Worm (Caenorhabditis elegans) whole organism, mixed stage, embryonic: ENCODE data around the gene sdpn-1.

Experiments used
- M03D4.4 ChIP-seq: sonication (generic microtip); optimal IDR thresholded peaks from 2 replicates; lab custom pipeline; 2017; ENCODE audit warnings: mild to moderate bottlenecking, missing genetic modification characterization, missing compliant biosample characterization
- bed-3 ChIP-seq: fragments of 200-800 bp; sonication (Bioruptor generic); optimal IDR thresholded peaks from 3 replicates; lab custom pipeline; 2018; ENCODE audit warnings: mild to moderate bottlenecking, missing genetic modification characterization, moderate library complexity, missing compliant biosample characterization
- ceh-39 ChIP-seq: fragments of 150-350 bp; optimal IDR thresholded peaks from 2 replicates; lab custom pipeline; 2014; ENCODE audit warnings: missing biosample characterization, missing genetic modification characterization
- ceh-43 ChIP-seq: fragments of 200-800 bp; sonication (Bioruptor generic); optimal IDR thresholded peaks from 2 replicates; lab custom pipeline; 2018; ENCODE audit warnings: mild to moderate bottlenecking, missing genetic modification characterization, moderate library complexity, missing compliant biosample characterization
- ceh-83 ChIP-seq: fragments of 200-800 bp; sonication (Bioruptor generic); optimal IDR thresholded peaks from 2 replicates; lab custom pipeline; 2018; ENCODE audit warnings: mild to moderate bottlenecking, missing genetic modification characterization, missing compliant biosample characterization
- ces-1 ChIP-seq: fragments of 150-350 bp; optimal IDR thresholded peaks from 2 replicates; lab custom pipeline; 2014; ENCODE audit warnings: missing biosample characterization, missing genetic modification reagents, missing genetic modification characterization
- cnd-1 ChIP-seq: fragments of 200-800 bp; sonication (Bioruptor generic); optimal IDR thresholded peaks from 2 replicates; lab custom pipeline; 2018; ENCODE audit warnings: mild to moderate bottlenecking, missing genetic modification characterization, missing compliant biosample characterization
- drap-1 ChIP-seq: fragments of 200-800 bp; sonication (Bioruptor generic); optimal IDR thresholded peaks from 3 replicates; lab custom pipeline; 2018; ENCODE audit warnings: mild to moderate bottlenecking, missing genetic modification characterization, missing compliant biosample characterization
- elt-1 ChIP-seq: sonication (generic microtip); optimal IDR thresholded peaks from 2 replicates; lab custom pipeline; 2017; ENCODE audit warnings: missing genetic modification characterization, mild to moderate bottlenecking, missing compliant biosample characterization, antibody characterized with exemption, moderate library complexity, borderline replicate concordance; ENCODE audit not compliant: insufficient read depth
- elt-3 ChIP-seq: fragments of 150-350 bp; optimal IDR thresholded peaks from 2 replicates; lab custom pipeline; 2014; ENCODE audit warnings: missing biosample characterization, missing genetic modification characterization
- flh-1 ChIP-seq: fragments of 200-800 bp; sonication (Bioruptor generic); optimal IDR thresholded peaks from 2 replicates; lab custom pipeline; 2018; ENCODE audit warnings: mild to moderate bottlenecking, missing genetic modification characterization, moderate library complexity, missing compliant biosample characterization
- hlh-1 ChIP-seq: fragments of 150-350 bp; optimal IDR thresholded peaks from 2 replicates; lab custom pipeline; 2014; ENCODE audit warnings: missing biosample characterization, missing genetic modification reagents, missing genetic modification characterization
- lin-13 ChIP-seq: fragments of 150-350 bp; optimal IDR thresholded peaks from 2 replicates; lab custom pipeline; 2014; ENCODE audit warnings: missing biosample characterization, missing genetic modification characterization
- lin-32 ChIP-seq: fragments of 200-800 bp; sonication (Bioruptor generic); optimal IDR thresholded peaks from 2 replicates; lab custom pipeline; 2018; ENCODE audit warnings: mild to moderate bottlenecking, missing genetic modification characterization, missing compliant biosample characterization
- lsy-2 ChIP-seq: fragments of 150-350 bp; optimal IDR thresholded peaks from 2 replicates; lab custom pipeline; 2014; ENCODE audit warnings: missing biosample characterization, missing genetic modification characterization
- mab-5 ChIP-seq: fragments of 150-350 bp; optimal IDR thresholded peaks from 2 replicates; lab custom pipeline; 2014; ENCODE audit warnings: missing biosample characterization, missing genetic modification characterization
- mep-1 ChIP-seq: fragments of 150-350 bp; optimal IDR thresholded peaks from 2 replicates; lab custom pipeline; 2017; ENCODE audit warnings: missing biosample characterization, missing genetic modification reagents, missing genetic modification characterization, inconsistent platforms
- mls-2 ChIP-seq: sonication (generic microtip); optimal IDR thresholded peaks from 2 replicates; lab custom pipeline; 2016; ENCODE audit warnings: mild to moderate bottlenecking, missing genetic modification characterization, moderate library complexity, missing compliant biosample characterization
- nhr-12 ChIP-seq: fragments of 150-350 bp; optimal IDR thresholded peaks from 2 replicates; lab custom pipeline; 2014; ENCODE audit warnings: missing biosample characterization, missing genetic modification characterization
- nhr-237 ChIP-seq: fragments of 150-350 bp; optimal IDR thresholded peaks from 2 replicates; lab custom pipeline; 2014; ENCODE audit warnings: missing biosample characterization, missing genetic modification characterization
- nhr-28 ChIP-seq: fragments of 150-350 bp; optimal IDR thresholded peaks from 2 replicates; lab custom pipeline; 2014; ENCODE audit warnings: missing biosample characterization, missing genetic modification characterization
- nhr-76 ChIP-seq: sonication (generic microtip); optimal IDR thresholded peaks from 2 replicates; lab custom pipeline; 2017; ENCODE audit warnings: missing biosample characterization, missing genetic modification characterization
- pha-4 ChIP-seq: fragments of 150-350 bp; optimal IDR thresholded peaks from 2 replicates; lab custom pipeline; 2018; ENCODE audit warnings: missing biosample characterization, missing genetic modification reagents, missing genetic modification characterization
- sem-2 ChIP-seq: fragments of 200-800 bp; sonication (Bioruptor generic); optimal IDR thresholded peaks from 2 replicates; lab custom pipeline; 2018; ENCODE audit warnings: mild to moderate bottlenecking, missing genetic modification characterization, missing compliant biosample characterization
- snpc-4 ChIP-seq: fragments of 150-350 bp; optimal IDR thresholded peaks from 2 replicates; lab custom pipeline; 2014; ENCODE audit warnings: missing biosample characterization, missing genetic modification characterization
- sptf-1 ChIP-seq: sonication (generic microtip); optimal IDR thresholded peaks from 2 replicates; lab custom pipeline; 2017; ENCODE audit warnings: mild to moderate bottlenecking, missing genetic modification characterization, moderate library complexity, missing compliant biosample characterization
- tbx-8 ChIP-seq: fragments of 200-800 bp; sonication (Bioruptor generic); optimal IDR thresholded peaks from 2 replicates; lab custom pipeline; 2018; ENCODE audit warnings: mild to moderate bottlenecking, missing genetic modification characterization, moderate library complexity, missing compliant biosample characterization
- unc-39 ChIP-seq: fragments of 150-350 bp; optimal IDR thresholded peaks from 2 replicates; lab custom pipeline; 2014; ENCODE audit warnings: missing biosample characterization, missing genetic modification characterization
- zip-8 ChIP-seq: fragments of 150-350 bp; optimal IDR thresholded peaks from 2 replicates; lab custom pipeline; 2014; ENCODE audit warnings: missing biosample characterization, missing genetic modification characterization
- ztf-11 ChIP-seq: fragments of 150-350 bp; optimal IDR thresholded peaks from 2 replicates; lab custom pipeline; 2014; ENCODE audit warnings: missing biosample characterization, missing genetic modification characterization

Gene sdpn-1

ce11 chrX:7989155-7989554 is 8.9 kb downstream of the sdpn-1 start:
- no peak for TF ChIP-seq tbx-8
- no peak for TF ChIP-seq elt-1 (tag; lab: Kevin White, UChicago)
- no peak for TF ChIP-seq snpc-4 (tag; lab: Kevin White, UChicago)
- TF ChIP-seq M03D4.4 (tag; lab: Kevin White, UChicago), result no peak
- TF ChIP-seq ztf-11, result no peak
- no peak for TF ChIP-seq nhr-28 (tag; lab: Kevin White, UChicago)
- no peak for TF ChIP-seq drap-1 (GFP tag; lab: Kevin White, UChicago)

- TF ChIP-seq nhr-76 (tag; lab: Kevin White, UChicago) (no peak), mep-1 (tag; lab: Kevin White, UChicago) (no peak), sptf-1 (tag; lab: Kevin White, UChicago) (no peak), ceh-39 (tag; lab: Kevin White, UChicago) (no peak), bed-3 (GFP tag; lab: Kevin White, UChicago) (no peak), lin-32 (GFP tag; lab: Kevin White, UChicago) (no peak), nhr-237 (tag; lab: Kevin White, UChicago) (no peak), zip-8 (tag; lab: Kevin White, UChicago) (no peak), lsy-2 (no peak)
Observed at ce11 chrX:7988457-7988856, 9.6 kb downstream of the sdpn-1 start.

- TF ChIP-seq zip-8 (tag; lab: Kevin White, UChicago) (no peak), sptf-1 (tag; lab: Kevin White, UChicago) (no peak), lsy-2 (no peak), nhr-12 (tag; lab: Kevin White, UChicago) (no peak), snpc-4 (tag; lab: Kevin White, UChicago) (no peak), nhr-76 (tag; lab: Kevin White, UChicago) (no peak), elt-1 (tag; lab: Kevin White, UChicago) (no peak), unc-39 (tag; lab: Kevin White, UChicago) (no peak), mab-5 (tag; lab: Kevin White, UChicago) (no peak), nhr-237 (tag; lab: Kevin White, UChicago) (no peak), lin-32 (GFP tag; lab: Kevin White, UChicago) (no peak), flh-1 (GFP tag; lab: Kevin White, UChicago) (no peak), cnd-1 (no peak), mls-2 (no peak), ces-1 (GFP tag; lab: Kevin White, UChicago) (no peak), ceh-43 (GFP tag; lab: Kevin White, UChicago) (no peak), tbx-8 (no peak), M03D4.4 (tag; lab: Kevin White, UChicago) (no peak)
Observed at ce11 chrX:7986892-7987291, 11.1 kb downstream of the sdpn-1 start.

ce11 chrX:7985495-7986029 is 12.5 kb downstream of the sdpn-1 start, which contains the start of gene F45E1.4:
Gene F45E1.4, plus strand, starts transcription at chrX:7985979.
- TF ChIP-seq elt-1 (tag; lab: Kevin White, UChicago), result no peak
- TF ChIP-seq tbx-8, result no peak
- no peak for TF ChIP-seq lsy-2

- TF ChIP-seq mab-5 (tag; lab: Kevin White, UChicago), result no peak
- no peak for TF ChIP-seq sem-2 (GFP tag; lab: Kevin White, UChicago)
- no peak for TF ChIP-seq pha-4 (tag; lab: Kevin White, UChicago)
- TF ChIP-seq elt-1 (tag; lab: Kevin White, UChicago), result no peak
- no peak for TF ChIP-seq elt-3 (tag; lab: Kevin White, UChicago)
- no peak for TF ChIP-seq ztf-11
- no peak for TF ChIP-seq sptf-1 (tag; lab: Kevin White, UChicago)
- no peak for TF ChIP-seq nhr-237 (tag; lab: Kevin White, UChicago)
- TF ChIP-seq ceh-83, result no peak
- TF ChIP-seq lsy-2, result no peak
- no peak for TF ChIP-seq mep-1 (tag; lab: Kevin White, UChicago)
- TF ChIP-seq nhr-12 (tag; lab: Kevin White, UChicago), result no peak
Observed at ce11 chrX:7984742-7985141, 13.3 kb downstream of the sdpn-1 start.

- TF ChIP-seq lin-13 (tag; lab: Kevin White, UChicago) (no peak), hlh-1 (tag; lab: Kevin White, UChicago) (no peak), drap-1 (GFP tag; lab: Kevin White, UChicago) (no peak), cnd-1 (no peak), ceh-43 (GFP tag; lab: Kevin White, UChicago) (no peak), sptf-1 (tag; lab: Kevin White, UChicago) (no peak), bed-3 (GFP tag; lab: Kevin White, UChicago) (no peak)
- TF ChIP-seq, all 35 proteins: peak for 0
Observed at ce11 chrX:7982047-7982446, 16.0 kb downstream of the sdpn-1 start, which contains the start of gene his-71. Gene his-71, minus strand, starts transcription at chrX:7982070.
